Worm (Caenorhabditis elegans) whole organism, early embryonic: Measurements from ENCODE around the gene str-71.

Source experiments
- B0310.2 ChIP-seq: sonication (generic microtip); optimal IDR thresholded peaks from 2 replicates; lab custom pipeline; 2016; ENCODE audit warnings: mild to moderate bottlenecking, missing genetic modification characterization, missing compliant biosample characterization
- F13C5.2 ChIP-seq: sonication (generic microtip); optimal IDR thresholded peaks from 2 replicates; lab custom pipeline; 2017; ENCODE audit warnings: mild to moderate bottlenecking, missing genetic modification characterization, inconsistent platforms, missing compliant biosample characterization
- aly-1 ChIP-seq: sonication (generic microtip); optimal IDR thresholded peaks from 2 replicates; lab custom pipeline; 2016; ENCODE audit warnings: missing genetic modification characterization, missing compliant biosample characterization
- ama-1 ChIP-seq: fragments of 150-350 bp; optimal IDR thresholded peaks from 2 replicates; lab custom pipeline; 2014
- ceh-13 ChIP-seq: fragments of 200-800 bp; sonication (Bioruptor generic); optimal IDR thresholded peaks from 2 replicates; lab custom pipeline; 2018; ENCODE audit warnings: mild to moderate bottlenecking, missing genetic modification characterization, missing compliant biosample characterization
- ceh-36 ChIP-seq: sonication (generic microtip); optimal IDR thresholded peaks from 2 replicates; lab custom pipeline; 2016; ENCODE audit warnings: missing genetic modification characterization, inconsistent platforms, missing compliant biosample characterization
- ets-7 ChIP-seq: sonication (generic microtip); optimal IDR thresholded peaks from 2 replicates; lab custom pipeline; 2016; ENCODE audit warnings: missing genotype, missing genetic modification characterization, missing compliant biosample characterization
- flt-1 ChIP-seq: fragments of 200-800 bp; sonication (Bioruptor generic); IDR thresholded peaks from 2 replicates; pipeline ENCODE4 v1.3.6; 2022; ENCODE audit warnings: missing genetic modification characterization, missing compliant biosample characterization
- hmbx-1 ChIP-seq: sonication (generic microtip); optimal IDR thresholded peaks from 2 replicates; lab custom pipeline; 2016; ENCODE audit warnings: mild to moderate bottlenecking, missing genetic modification characterization, missing compliant biosample characterization
- hmg-4 ChIP-seq: fragments of 200-800 bp; sonication (Bioruptor generic); optimal IDR thresholded peaks from 2 replicates; lab custom pipeline; 2018; ENCODE audit warnings: mild to moderate bottlenecking, missing genetic modification characterization, missing compliant biosample characterization
- hnd-1 ChIP-seq: sonication (generic microtip); optimal IDR thresholded peaks from 2 replicates; lab custom pipeline; 2016; ENCODE audit warnings: missing genetic modification characterization, missing compliant biosample characterization
- pes-1 ChIP-seq: fragments of 200-800 bp; sonication (Bioruptor generic); IDR thresholded peaks from 2 replicates; pipeline ENCODE4 v1.3.6; 2022; ENCODE audit warnings: missing genetic modification reagents, missing genetic modification characterization, missing compliant biosample characterization
- scrt-1 ChIP-seq: fragments of 200-800 bp; sonication (Bioruptor generic); IDR thresholded peaks from 2 replicates; pipeline ENCODE4 v1.3.6; 2022; ENCODE audit warnings: missing genetic modification characterization, missing compliant biosample characterization
- sea-1 ChIP-seq: fragments of 200-800 bp; sonication (Bioruptor generic); conservative IDR thresholded peaks from 2 replicates; pipeline ENCODE4 v1.3.6; 2022; ENCODE audit warnings: missing genetic modification characterization, missing compliant biosample characterization
- tbx-11 ChIP-seq: fragments of 200-800 bp; sonication (Bioruptor generic); IDR thresholded peaks from 2 replicates; pipeline ENCODE4 v1.3.6; 2022; ENCODE audit warnings: missing genetic modification characterization, missing compliant biosample characterization
- tbx-37 ChIP-seq: fragments of 200-800 bp; sonication (Bioruptor generic); conservative IDR thresholded peaks from 2 replicates; pipeline ENCODE4 v1.3.6; 2022; ENCODE audit warnings: missing genetic modification reagents, missing genetic modification characterization, missing compliant biosample characterization
- tra-4 ChIP-seq: sonication (generic microtip); optimal IDR thresholded peaks from 2 replicates; lab custom pipeline; 2017; ENCODE audit warnings: missing genetic modification characterization, missing compliant biosample characterization

Gene str-71

DNA sequence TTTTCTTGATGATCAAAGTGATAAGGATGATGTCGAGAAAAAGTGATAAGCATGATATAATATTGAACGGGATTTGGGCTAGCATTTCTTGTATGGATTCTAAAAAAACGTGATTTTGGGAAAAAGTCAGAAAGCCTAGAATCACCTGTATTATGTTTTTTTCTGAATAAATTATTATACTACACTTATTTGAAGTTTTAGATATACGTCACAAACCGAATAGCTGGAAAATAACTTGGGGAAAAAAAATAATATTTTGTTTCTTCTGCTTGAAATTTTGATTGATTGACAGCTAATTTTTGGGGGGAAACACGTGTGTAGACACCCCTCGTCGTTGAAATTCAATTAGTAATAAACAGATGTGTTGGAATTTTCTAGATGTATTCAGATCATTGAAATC, 33.5 kb upstream of the str-71 start, which contains the start of gene str-264:
Gene str-264 (minus strand): TSS at position 101 of the 400 bp plus-strand sequence.
- no peak for TF ChIP-seq aly-1 (tag; lab: Kevin White, UChicago)
- TF ChIP-seq F13C5.2 (tag; lab: Kevin White, UChicago) = no peak
- TF ChIP-seq ets-7 (tag; lab: Kevin White, UChicago) = no peak
- no peak for TF ChIP-seq tbx-37
- no peak for TF ChIP-seq sea-1 (GFP tag; lab: Robert Waterston, UW)
- no peak for TF ChIP-seq ceh-36 (tag; lab: Kevin White, UChicago)
- no peak for TF ChIP-seq ama-1 (lab: Kevin White, UChicago)
- TF ChIP-seq scrt-1 (GFP tag; lab: Robert Waterston, UW) = no peak
- TF ChIP-seq hnd-1 (tag; lab: Kevin White, UChicago) = no peak

DNA sequence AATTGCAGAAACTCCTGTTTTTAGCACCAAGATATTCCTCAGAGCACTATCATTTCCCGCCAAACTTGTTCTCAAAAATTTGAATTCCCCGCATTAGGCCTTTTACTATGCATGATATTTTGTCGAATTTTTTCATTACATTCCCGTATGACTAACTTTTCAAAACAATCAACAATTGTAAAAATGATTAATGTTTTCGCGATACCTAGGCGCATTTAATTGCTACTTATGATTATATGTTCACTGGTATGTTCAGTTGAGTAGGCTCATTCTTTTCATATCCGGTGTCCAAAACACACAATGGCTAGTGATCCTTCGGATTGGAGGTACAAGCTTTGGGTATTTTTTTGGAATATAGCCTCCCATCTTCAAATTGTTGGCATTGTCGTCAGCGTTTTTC, 28.8 kb upstream of the str-71 start, which contains the start of gene srw-21:
Gene srw-21 (plus strand): TSS at position 301 of the 400 bp plus-strand sequence.
- no peak for TF ChIP-seq ceh-36 (tag; lab: Kevin White, UChicago)
- no peak for TF ChIP-seq hmbx-1
- TF ChIP-seq tbx-11 = no peak
- TF ChIP-seq pes-1 (GFP tag; lab: Robert Waterston, UW) = no peak
- TF ChIP-seq flt-1 (GFP tag; lab: Robert Waterston, UW) = no peak
- no peak for TF ChIP-seq hmg-4
- TF ChIP-seq aly-1 (tag; lab: Kevin White, UChicago) = no peak
- no peak for TF ChIP-seq tra-4 (tag; lab: Kevin White, UChicago)
- TF ChIP-seq F13C5.2 (tag; lab: Kevin White, UChicago) = no peak
- TF ChIP-seq scrt-1 (GFP tag; lab: Robert Waterston, UW) = no peak
- TF ChIP-seq ceh-13 (GFP tag; lab: Kevin White, UChicago) = no peak
- no peak for TF ChIP-seq ama-1 (lab: Kevin White, UChicago)
- no peak for TF ChIP-seq hnd-1 (tag; lab: Kevin White, UChicago)
- no peak for TF ChIP-seq tbx-37
- TF ChIP-seq sea-1 (GFP tag; lab: Robert Waterston, UW) = no peak
- TF ChIP-seq ets-7 (tag; lab: Kevin White, UChicago) = no peak
- TF ChIP-seq B0310.2 (tag; lab: Kevin White, UChicago) = no peak

DNA sequence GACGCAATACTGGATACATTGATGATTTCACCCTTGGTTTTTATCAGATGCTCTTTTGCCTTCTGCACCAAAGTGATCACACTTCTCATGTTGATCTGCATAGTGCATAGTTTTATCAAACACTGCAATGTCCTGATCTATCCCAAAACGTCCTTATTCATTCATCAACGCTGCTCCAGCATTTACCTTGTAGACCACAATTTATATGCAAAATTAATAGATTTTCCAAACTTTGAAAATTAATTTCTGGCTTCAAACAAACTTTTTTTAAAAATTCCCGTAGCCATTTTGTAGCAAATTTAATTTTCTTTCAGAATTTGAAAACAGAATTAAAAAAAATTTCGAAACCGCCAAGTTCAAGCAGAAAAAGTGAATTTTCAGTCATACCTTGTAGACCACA, 25.5 kb upstream of the str-71 start, which contains the start of gene C06B8.3:
Gene C06B8.3 (minus strand): TSS at position 101 of the 400 bp plus-strand sequence.
- TF ChIP-seq hmbx-1 (no peak), hnd-1 (tag; lab: Kevin White, UChicago) (no peak), sea-1 (GFP tag; lab: Robert Waterston, UW) (no peak), ama-1 (lab: Kevin White, UChicago) (no peak), scrt-1 (GFP tag; lab: Robert Waterston, UW) (no peak), aly-1 (tag; lab: Kevin White, UChicago) (no peak), ets-7 (tag; lab: Kevin White, UChicago) (no peak), B0310.2 (tag; lab: Kevin White, UChicago) (no peak), ceh-36 (tag; lab: Kevin White, UChicago) (no peak), ceh-13 (GFP tag; lab: Kevin White, UChicago) (no peak), flt-1 (GFP tag; lab: Robert Waterston, UW) (no peak), tbx-37 (no peak), tbx-11 (no peak), F13C5.2 (tag; lab: Kevin White, UChicago) (no peak)

DNA sequence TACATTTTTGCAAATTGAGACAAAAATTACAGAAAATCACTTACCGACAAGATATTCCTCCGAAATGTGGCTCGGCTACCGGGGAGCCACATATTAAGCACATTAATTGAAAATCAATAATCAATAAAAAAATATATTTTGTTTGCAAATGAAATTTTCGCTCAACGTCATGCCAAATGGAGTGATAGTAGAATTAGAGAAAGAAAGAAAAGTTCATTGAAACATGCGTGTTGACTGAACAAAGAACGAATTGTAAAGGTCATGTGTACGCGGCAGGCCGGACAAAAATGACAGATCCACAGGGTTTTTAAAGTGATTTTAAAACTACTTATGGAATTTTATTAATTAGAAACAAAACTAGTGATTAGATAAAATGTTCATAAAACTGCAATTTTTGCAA, 24.6 kb upstream of the str-71 start:
- TF ChIP-seq ets-7 (tag; lab: Kevin White, UChicago) (no peak), hmg-4 (no peak), flt-1 (GFP tag; lab: Robert Waterston, UW) (no peak), B0310.2 (tag; lab: Kevin White, UChicago) (no peak), ceh-13 (GFP tag; lab: Kevin White, UChicago) (no peak), ama-1 (lab: Kevin White, UChicago) (no peak), scrt-1 (GFP tag; lab: Robert Waterston, UW) (no peak), aly-1 (tag; lab: Kevin White, UChicago) (no peak), tbx-37 (no peak), tbx-11 (no peak), tra-4 (tag; lab: Kevin White, UChicago) (no peak), sea-1 (GFP tag; lab: Robert Waterston, UW) (no peak), F13C5.2 (tag; lab: Kevin White, UChicago) (no peak)

DNA sequence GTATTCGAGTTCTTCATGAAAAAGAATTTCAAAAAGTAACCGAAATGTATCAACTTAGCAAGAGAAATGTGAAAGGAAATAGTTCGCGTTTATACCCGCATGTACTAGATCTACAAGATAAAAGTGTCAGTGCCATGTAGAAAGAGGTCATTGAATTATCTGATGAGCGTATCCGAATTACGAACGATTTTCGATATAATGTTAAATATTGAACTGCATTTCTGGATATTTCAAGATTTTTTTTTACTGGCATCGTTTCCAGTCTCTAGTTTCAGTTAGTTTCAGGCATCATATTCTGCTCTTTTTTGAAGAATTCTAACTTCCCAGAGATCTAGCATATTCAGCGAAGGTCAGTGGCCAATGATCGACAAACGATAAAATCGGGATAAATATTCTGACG, 22.4 kb upstream of the str-71 start, which contains the start of gene nhr-150:
Gene nhr-150 (minus strand): TSS at position 92 of the 400 bp plus-strand sequence.
- TF ChIP-seq B0310.2 (tag; lab: Kevin White, UChicago) (no peak), hmg-4 (no peak), hmbx-1 (no peak), tbx-11 (no peak), flt-1 (GFP tag; lab: Robert Waterston, UW) (no peak), ceh-13 (GFP tag; lab: Kevin White, UChicago) (no peak), pes-1 (GFP tag; lab: Robert Waterston, UW) (no peak), scrt-1 (GFP tag; lab: Robert Waterston, UW) (no peak), tra-4 (tag; lab: Kevin White, UChicago) (no peak), ets-7 (tag; lab: Kevin White, UChicago) (no peak), hnd-1 (tag; lab: Kevin White, UChicago) (no peak), F13C5.2 (tag; lab: Kevin White, UChicago) (no peak), ama-1 (lab: Kevin White, UChicago) (no peak), aly-1 (tag; lab: Kevin White, UChicago) (no peak), sea-1 (GFP tag; lab: Robert Waterston, UW) (no peak), ceh-36 (tag; lab: Kevin White, UChicago) (no peak), tbx-37 (no peak)

DNA sequence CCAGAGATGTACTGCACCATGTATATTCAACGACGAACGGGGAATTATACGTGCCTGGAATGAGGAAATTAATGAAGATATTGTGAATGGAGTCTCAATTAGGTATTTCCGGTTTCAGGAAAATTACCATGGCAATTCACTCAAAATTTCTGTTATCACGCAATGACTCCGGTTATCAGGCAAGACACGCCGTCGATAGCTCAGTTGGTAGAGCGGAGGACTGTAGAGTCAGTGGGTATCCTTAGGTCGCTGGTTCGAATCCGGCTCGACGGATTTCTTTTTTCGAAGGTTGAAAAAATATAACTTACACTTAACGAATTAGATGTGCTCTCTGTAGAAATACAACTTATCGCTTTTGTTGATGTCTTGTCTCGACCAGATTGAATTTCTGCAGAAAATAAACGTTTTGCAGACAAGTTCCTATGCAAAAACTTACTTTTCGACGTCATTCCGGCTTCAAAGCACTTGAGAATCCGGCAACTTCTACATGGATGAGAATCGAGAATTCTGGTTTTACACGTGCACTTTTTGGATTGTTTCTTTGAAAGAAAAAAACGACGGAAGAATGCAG, 21.6 kb upstream of the str-71 start:
- no peak for TF ChIP-seq ama-1 (lab: Kevin White, UChicago)
- TF ChIP-seq hnd-1 (tag; lab: Kevin White, UChicago) = no peak
- no peak for TF ChIP-seq B0310.2 (tag; lab: Kevin White, UChicago)
- no peak for TF ChIP-seq aly-1 (tag; lab: Kevin White, UChicago)
- no peak for TF ChIP-seq sea-1 (GFP tag; lab: Robert Waterston, UW)
- no peak for TF ChIP-seq ceh-36 (tag; lab: Kevin White, UChicago)
- no peak for TF ChIP-seq tbx-11
- no peak for TF ChIP-seq hmg-4
- TF ChIP-seq F13C5.2 (tag; lab: Kevin White, UChicago) = no peak
- TF ChIP-seq pes-1 (GFP tag; lab: Robert Waterston, UW) = no peak
- TF ChIP-seq scrt-1 (GFP tag; lab: Robert Waterston, UW) = no peak
- no peak for TF ChIP-seq tbx-37
- no peak for TF ChIP-seq tra-4 (tag; lab: Kevin White, UChicago)
